Worm (Caenorhabditis elegans) whole organism, mixed stage, embryonic: ENCODE measurements around the gene abu-1.

Experiments used
- ceh-43 ChIP-seq: fragments of 200-800 bp; sonication (Bioruptor generic); optimal IDR thresholded peaks from 2 replicates; lab custom pipeline; 2018; ENCODE audit warnings: mild to moderate bottlenecking, missing genetic modification characterization, moderate library complexity, missing compliant biosample characterization
- elt-1 ChIP-seq: sonication (generic microtip); optimal IDR thresholded peaks from 2 replicates; lab custom pipeline; 2017; ENCODE audit warnings: missing genetic modification characterization, mild to moderate bottlenecking, missing compliant biosample characterization, antibody characterized with exemption, moderate library complexity, borderline replicate concordance; ENCODE audit not compliant: insufficient read depth
- lin-13 ChIP-seq: fragments of 150-350 bp; optimal IDR thresholded peaks from 2 replicates; lab custom pipeline; 2014; ENCODE audit warnings: missing biosample characterization, missing genetic modification characterization
- lsy-2 ChIP-seq: fragments of 150-350 bp; optimal IDR thresholded peaks from 2 replicates; lab custom pipeline; 2014; ENCODE audit warnings: missing biosample characterization, missing genetic modification characterization
- tbx-8 ChIP-seq: fragments of 200-800 bp; sonication (Bioruptor generic); optimal IDR thresholded peaks from 2 replicates; lab custom pipeline; 2018; ENCODE audit warnings: mild to moderate bottlenecking, missing genetic modification characterization, moderate library complexity, missing compliant biosample characterization

- TF ChIP-seq ceh-43 (GFP tag; lab: Kevin White, UChicago) (no peak), tbx-8 (GFP tag; lab: Kevin White, UChicago) (no peak), lin-13 (tag; lab: Kevin White, UChicago) (no peak), elt-1 (tag; lab: Kevin White, UChicago) (no peak), lsy-2 (tag; lab: Kevin White, UChicago) (no peak)
These were observed 37.3 kb upstream of the abu-1 start, which contains the start of gene F15H10.5 for ce11 chrV:10418961-10419360.
